Worm (Caenorhabditis elegans) whole organism, mixed stage, embryonic: ENCODE results near the gene Y7A5A.1.

ENCODE experiments used
- ces-1 ChIP-seq: fragments of 150-350 bp; optimal IDR thresholded peaks from 2 replicates; lab custom pipeline; 2014; ENCODE audit warnings: missing biosample characterization, missing genetic modification reagents, missing genetic modification characterization
- drap-1 ChIP-seq: fragments of 200-800 bp; sonication (Bioruptor generic); optimal IDR thresholded peaks from 3 replicates; lab custom pipeline; 2018; ENCODE audit warnings: mild to moderate bottlenecking, missing genetic modification characterization, missing compliant biosample characterization
- lin-13 ChIP-seq: fragments of 150-350 bp; optimal IDR thresholded peaks from 2 replicates; lab custom pipeline; 2014; ENCODE audit warnings: missing biosample characterization, missing genetic modification characterization
- mep-1 ChIP-seq: fragments of 150-350 bp; optimal IDR thresholded peaks from 2 replicates; lab custom pipeline; 2017; ENCODE audit warnings: missing biosample characterization, missing genetic modification reagents, missing genetic modification characterization, inconsistent platforms
- nhr-12 ChIP-seq: fragments of 150-350 bp; optimal IDR thresholded peaks from 2 replicates; lab custom pipeline; 2014; ENCODE audit warnings: missing biosample characterization, missing genetic modification characterization
- nhr-76 ChIP-seq: sonication (generic microtip); optimal IDR thresholded peaks from 2 replicates; lab custom pipeline; 2017; ENCODE audit warnings: missing biosample characterization, missing genetic modification characterization
- pha-4 ChIP-seq: fragments of 150-350 bp; optimal IDR thresholded peaks from 2 replicates; lab custom pipeline; 2018; ENCODE audit warnings: missing biosample characterization, missing genetic modification reagents, missing genetic modification characterization
- snpc-4 ChIP-seq: fragments of 150-350 bp; optimal IDR thresholded peaks from 2 replicates; lab custom pipeline; 2014; ENCODE audit warnings: missing biosample characterization, missing genetic modification characterization
- sptf-1 ChIP-seq: sonication (generic microtip); optimal IDR thresholded peaks from 2 replicates; lab custom pipeline; 2017; ENCODE audit warnings: mild to moderate bottlenecking, missing genetic modification characterization, moderate library complexity, missing compliant biosample characterization
- unc-39 ChIP-seq: fragments of 150-350 bp; optimal IDR thresholded peaks from 2 replicates; lab custom pipeline; 2014; ENCODE audit warnings: missing biosample characterization, missing genetic modification characterization
- ztf-11 ChIP-seq: fragments of 150-350 bp; optimal IDR thresholded peaks from 2 replicates; lab custom pipeline; 2014; ENCODE audit warnings: missing biosample characterization, missing genetic modification characterization

DNA sequence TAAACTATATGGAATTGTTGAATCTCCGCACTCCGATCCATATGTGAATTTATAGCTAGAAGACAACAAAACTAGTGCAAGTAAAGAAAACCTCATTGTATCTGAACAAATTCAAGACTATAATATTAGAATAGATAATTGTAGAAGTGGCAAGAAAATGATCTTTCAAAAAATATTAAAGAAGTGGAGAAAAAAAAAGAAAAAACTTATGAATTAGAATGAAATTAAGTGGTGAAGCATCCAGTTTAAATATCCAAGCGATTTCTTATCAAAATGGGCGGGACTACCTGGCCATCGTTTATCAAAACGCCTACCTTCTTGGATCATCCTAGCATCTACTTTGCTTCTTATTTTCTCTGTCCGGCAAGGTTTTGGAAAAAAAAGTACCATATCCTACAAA, 14.1 kb downstream of the Y7A5A.1 start, which contains the start of gene wrt-4:
- no peak for TF ChIP-seq ztf-11
- TF ChIP-seq mep-1 (tag; lab: Kevin White, UChicago): no peak
- TF ChIP-seq nhr-76 (tag; lab: Kevin White, UChicago): no peak
- TF ChIP-seq pha-4 (tag; lab: Kevin White, UChicago): no peak
- TF ChIP-seq lin-13 (tag; lab: Kevin White, UChicago): no peak
- no peak for TF ChIP-seq sptf-1 (tag; lab: Kevin White, UChicago)
- TF ChIP-seq nhr-12 (tag; lab: Kevin White, UChicago): no peak
- TF ChIP-seq ces-1: no peak
- TF ChIP-seq drap-1 (GFP tag; lab: Kevin White, UChicago): no peak
- TF ChIP-seq unc-39 (tag; lab: Kevin White, UChicago): no peak
- TF ChIP-seq snpc-4 (tag; lab: Kevin White, UChicago): no peak
